Worm (Caenorhabditis elegans): ENCODE data around the gene msi-1.

DNA sequence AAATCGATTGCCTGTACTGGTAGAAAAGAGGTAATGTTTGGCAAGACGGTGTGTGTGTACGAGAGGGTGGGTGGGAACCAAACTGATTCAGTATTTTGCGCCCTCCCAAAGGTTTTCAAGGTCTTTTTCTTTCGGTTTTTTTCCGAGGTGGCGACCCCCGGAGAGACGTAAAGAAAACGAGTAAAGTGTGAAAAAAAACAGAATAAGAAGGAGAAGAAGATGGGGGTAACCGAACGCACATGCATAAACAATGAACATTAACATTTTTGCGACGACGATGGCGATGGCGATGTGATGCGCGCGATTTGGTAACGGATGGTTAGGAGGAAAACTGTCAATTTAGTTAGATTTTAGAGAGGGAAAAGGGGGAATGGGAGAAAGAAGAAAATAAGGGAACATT is 2.2 kb upstream of the msi-1 start:
- TF ChIP-seq nhr-11 (tag; optimal IDR thresholded peaks at IDR 0.05) (no peak), crh-2 (tag; optimal IDR thresholded peaks at IDR 0.05) (peak; percentile 37), unc-39 (tag; optimal IDR thresholded peaks at IDR 0.05) (no peak), lsy-2 (tag; optimal IDR thresholded peaks at IDR 0.05) (no peak), aly-2 (tag; optimal IDR thresholded peaks at IDR 0.05) (no peak), gmeb-1 (tag; optimal IDR thresholded peaks at IDR 0.05) (no peak), elt-1 (tag; optimal IDR thresholded peaks at IDR 0.05) (no peak), nhr-23 (tag; optimal IDR thresholded peaks at IDR 0.05) (no peak), mdl-1 (tag; optimal IDR thresholded peaks at IDR 0.05) (no peak), ztf-11 (tag; optimal IDR thresholded peaks at IDR 0.05) (no peak), sma-3 (GFP tag; optimal IDR thresholded peaks at IDR 0.05) (no peak), fos-1 (tag; optimal IDR thresholded peaks at IDR 0.05) (peak; percentile 8)

All from whole organism, L2 larva.